4 worm cellular contexts compared by ENCODE assay signal in genomic region chrII:216598-216997, ce11.
TF ChIP-seq lines count a peak whose summit lies in the region.

TSS of gene F48A11.4 (minus strand) at chrII:216621.

TF ChIP-seq in whole organism, L2 larva, 48 proteins besides CTCF, POLR2A, EP300 and RAD21 (continues in another document):
- peak; percentile 84 for TF ChIP-seq snpc-4 (tag; optimal IDR thresholded peaks at IDR 0.05; lab: Kevin White, UChicago)
- peak; percentile 35 for TF ChIP-seq skn-1 (tag; optimal IDR thresholded peaks at IDR 0.05; lab: Kevin White, UChicago)
- peak; percentile 96 for TF ChIP-seq sma-3 (GFP tag; optimal IDR thresholded peaks at IDR 0.05; lab: Kevin White, UChicago)
- TF ChIP-seq lsy-2 (tag; optimal IDR thresholded peaks at IDR 0.05; lab: Kevin White, UChicago): peak; percentile 90 to 95
- peak; percentile 17 to 27 for TF ChIP-seq mdl-1 (tag; optimal IDR thresholded peaks at IDR 0.05; lab: Kevin White, UChicago)
- TF ChIP-seq lin-13 (GFP tag; optimal IDR thresholded peaks at IDR 0.05; lab: Kevin White, UChicago): peak; percentile 95
- TF ChIP-seq ztf-1 (GFP tag; conservative IDR thresholded peaks at IDR 0.05; lab: Robert Waterston, UW): 0 out of 2 replicates have a peak, but pooled peaks have one; percentile 49
- TF ChIP-seq ceh-82 (tag; optimal IDR thresholded peaks at IDR 0.05; lab: Kevin White, UChicago): peak; percentile 66
- peak; percentile 69 for TF ChIP-seq nhr-10 (tag; optimal IDR thresholded peaks at IDR 0.05; lab: Kevin White, UChicago)
- TF ChIP-seq mab-5 (tag; optimal IDR thresholded peaks at IDR 0.05; lab: Kevin White, UChicago): peak; percentile 91
- peak; percentile 89 for TF ChIP-seq ama-1 (optimal IDR thresholded peaks at IDR 0.05; lab: Kevin White, UChicago)
- peak; percentile 100 for TF ChIP-seq gmeb-1 (tag; optimal IDR thresholded peaks at IDR 0.05; lab: Kevin White, UChicago)
- peak; percentile 95 for TF ChIP-seq C34F6.9 (tag; optimal IDR thresholded peaks at IDR 0.05; lab: Kevin White, UChicago)
- peak; percentile 83 for TF ChIP-seq ceh-16 (tag; optimal IDR thresholded peaks at IDR 0.05; lab: Kevin White, UChicago)
- TF ChIP-seq aly-2 (tag; optimal IDR thresholded peaks at IDR 0.05; lab: Kevin White, UChicago): no peak
- peak; percentile 94 for TF ChIP-seq nhr-21 (tag; optimal IDR thresholded peaks at IDR 0.05; lab: Kevin White, UChicago)
- TF ChIP-seq nhr-11 (tag; optimal IDR thresholded peaks at IDR 0.05; lab: Kevin White, UChicago): no peak
- no peak for TF ChIP-seq peb-1 (tag; optimal IDR thresholded peaks at IDR 0.05; lab: Kevin White, UChicago)
- peak; percentile 91 for TF ChIP-seq ztf-4 (tag; optimal IDR thresholded peaks at IDR 0.05; lab: Kevin White, UChicago)
- peak; percentile 93 for TF ChIP-seq nhr-6 (tag; optimal IDR thresholded peaks at IDR 0.05; lab: Kevin White, UChicago)
- no peak for TF ChIP-seq nhr-12 (tag; optimal IDR thresholded peaks at IDR 0.05; lab: Kevin White, UChicago)
- TF ChIP-seq ztf-11 (tag; optimal IDR thresholded peaks at IDR 0.05; lab: Kevin White, UChicago): no peak
- TF ChIP-seq crh-2 (tag; optimal IDR thresholded peaks at IDR 0.05; lab: Kevin White, UChicago): peak; percentile 95

TF ChIP-seq in whole organism, L4 larva, 104 proteins besides CTCF, POLR2A, EP300 and RAD21 (continues in another document):
- TF ChIP-seq mdl-1 (tag; optimal IDR thresholded peaks at IDR 0.05; lab: Kevin White, UChicago): no peak
- no peak for TF ChIP-seq egl-27 (tag; optimal IDR thresholded peaks at IDR 0.05; lab: Kevin White, UChicago)
- TF ChIP-seq T20F7.1 (GFP tag; optimal IDR thresholded peaks at IDR 0.05; lab: Kevin White, UChicago): no peak
- TF ChIP-seq cey-2 (tag; optimal IDR thresholded peaks at IDR 0.05; lab: Kevin White, UChicago; ENCODE audit: borderline replicate concordance, insufficient read depth): no peak
- peak; percentile 76 for TF ChIP-seq F10B5.3 (tag; optimal IDR thresholded peaks at IDR 0.05; lab: Kevin White, UChicago)
- peak in 1 of 2 experiments; percentile 55 for TF ChIP-seq daf-16 (GFP tag; optimal IDR thresholded peaks at IDR 0.05; lab: Kevin White, UChicago)
- peak; percentile 35 for TF ChIP-seq daf-16 (tag; optimal IDR thresholded peaks at IDR 0.05; lab: Kevin White, UChicago)
- TF ChIP-seq spr-1 (tag; optimal IDR thresholded peaks at IDR 0.05; lab: Kevin White, UChicago): peak; percentile 85
- TF ChIP-seq arid-1 (GFP tag; conservative IDR thresholded peaks at IDR 0.05; lab: Robert Waterston, UW): peak; percentile 92
- TF ChIP-seq zfp-2 (tag; optimal IDR thresholded peaks at IDR 0.05; lab: Kevin White, UChicago): peak; percentile 79
- TF ChIP-seq Y48G9A.11 (GFP tag; IDR thresholded peaks at IDR 0.05; lab: Robert Waterston, UW): peak; percentile 83
- TF ChIP-seq hlh-30 (tag; optimal IDR thresholded peaks at IDR 0.05; lab: Kevin White, UChicago; ENCODE audit: insufficient read depth): peak; percentile 92
- TF ChIP-seq pqm-1 (tag; optimal IDR thresholded peaks at IDR 0.05; lab: Kevin White, UChicago): peak; percentile 13
- peak; percentile 91 for TF ChIP-seq hmg-1.1 (GFP tag; IDR thresholded peaks at IDR 0.05; lab: Robert Waterston, UW)
- TF ChIP-seq pha-4 (GFP tag; IDR thresholded peaks at IDR 0.05; lab: Robert Waterston, UW): peak; percentile 77; the same call in 1 of the 2 replicates
- TF ChIP-seq pha-4 (tag; optimal IDR thresholded peaks at IDR 0.05; lab: Kevin White, UChicago): peak; percentile 11
- peak in 1 of 2 experiments; percentile 74 for TF ChIP-seq unc-62 (GFP tag; optimal IDR thresholded peaks at IDR 0.05 in 1 of 2; lab: Kevin White, UChicago)
- no peak for TF ChIP-seq unc-62 (tag; optimal IDR thresholded peaks at IDR 0.05; lab: Kevin White, UChicago)
- peak; percentile 91 for TF ChIP-seq nhr-102 (tag; optimal IDR thresholded peaks at IDR 0.05; lab: Kevin White, UChicago)
- TF ChIP-seq vab-7 (GFP tag; IDR thresholded peaks at IDR 0.05; lab: Robert Waterston, UW): peak; percentile 72
- no peak for TF ChIP-seq Y105C5A.15 (GFP tag; IDR thresholded peaks at IDR 0.05; lab: Robert Waterston, UW)
- TF ChIP-seq nhr-41 (GFP tag; IDR thresholded peaks at IDR 0.05; lab: Robert Waterston, UW): peak; percentile 57
- peak; percentile 91 for TF ChIP-seq nhr-6 (tag; optimal IDR thresholded peaks at IDR 0.05; lab: Kevin White, UChicago)

TF ChIP-seq in whole organism, late embryonic, 69 proteins besides CTCF, POLR2A, EP300 and RAD21 (continues in another document):
- TF ChIP-seq tbx-2 (tag; optimal IDR thresholded peaks at IDR 0.05; lab: Kevin White, UChicago) (peak; percentile 64), unc-86 (tag; optimal IDR thresholded peaks at IDR 0.05; lab: Kevin White, UChicago) (peak; percentile 2), K02D7.2 (tag; optimal IDR thresholded peaks at IDR 0.05; lab: Kevin White, UChicago) (no peak), ama-1 (optimal IDR thresholded peaks at IDR 0.05; lab: Kevin White, UChicago) (peak; percentile 64), ets-4 (tag; optimal IDR thresholded peaks at IDR 0.05; lab: Kevin White, UChicago) (peak; percentile 41), T23F11.4 (GFP tag; optimal IDR thresholded peaks at IDR 0.05; lab: Kevin White, UChicago) (no peak), ceh-18 (tag; optimal IDR thresholded peaks at IDR 0.05; lab: Kevin White, UChicago) (peak; percentile 63), che-1 (tag; optimal IDR thresholded peaks at IDR 0.05; lab: Kevin White, UChicago) (peak; percentile 55), madf-2 (tag; optimal IDR thresholded peaks at IDR 0.05; lab: Kevin White, UChicago) (peak; percentile 16), pax-1 (tag; optimal IDR thresholded peaks at IDR 0.05; lab: Kevin White, UChicago) (peak; percentile 45), hlh-30 (tag; optimal IDR thresholded peaks at IDR 0.05; lab: Kevin White, UChicago; ENCODE audit: insufficient read depth) (peak; percentile 45), dve-1 (tag; optimal IDR thresholded peaks at IDR 0.05; lab: Kevin White, UChicago) (peak; percentile 64), ceh-14 (tag; optimal IDR thresholded peaks at IDR 0.05; lab: Kevin White, UChicago) (no peak), ceh-31 (tag; optimal IDR thresholded peaks at IDR 0.05; lab: Kevin White, UChicago) (peak; percentile 65), C08G9.2 (tag; optimal IDR thresholded peaks at IDR 0.05; lab: Kevin White, UChicago) (peak; percentile 33), unc-55 (GFP tag; optimal IDR thresholded peaks at IDR 0.05; lab: Kevin White, UChicago) (peak; percentile 54), elt-2 (tag; optimal IDR thresholded peaks at IDR 0.05; lab: Kevin White, UChicago) (peak; percentile 35), ceh-34 (tag; optimal IDR thresholded peaks at IDR 0.05; lab: Kevin White, UChicago) (peak; percentile 55), ceh-48 (tag; optimal IDR thresholded peaks at IDR 0.05; lab: Kevin White, UChicago) (peak; percentile 37), zip-5 (tag; optimal IDR thresholded peaks at IDR 0.05; lab: Kevin White, UChicago) (peak; percentile 10), ceh-30 (tag; optimal IDR thresholded peaks at IDR 0.05; lab: Kevin White, UChicago) (peak; percentile 89), unc-42 (tag; optimal IDR thresholded peaks at IDR 0.05; lab: Kevin White, UChicago) (peak; percentile 75), nfya-1 (tag; optimal IDR thresholded peaks at IDR 0.05; lab: Kevin White, UChicago) (peak; percentile 73), ttx-3 (tag; optimal IDR thresholded peaks at IDR 0.05; lab: Kevin White, UChicago) (peak; percentile 32), ztf-16 (tag; optimal IDR thresholded peaks at IDR 0.05; lab: Kevin White, UChicago) (peak; percentile 49)

TF ChIP-seq in whole organism, mixed stage, embryonic, 35 proteins besides CTCF, POLR2A, EP300 and RAD21:
- TF ChIP-seq elt-1 (tag; optimal IDR thresholded peaks at IDR 0.05; lab: Kevin White, UChicago; ENCODE audit: borderline replicate concordance, insufficient read depth): no peak
- peak; percentile 84 for TF ChIP-seq lsy-2 (tag; optimal IDR thresholded peaks at IDR 0.05; lab: Kevin White, UChicago)
- peak; percentile 32 for TF ChIP-seq unc-62 (GFP tag; optimal IDR thresholded peaks at IDR 0.05; lab: Kevin White, UChicago)
- TF ChIP-seq pha-4 (tag; optimal IDR thresholded peaks at IDR 0.05; lab: Kevin White, UChicago): peak; percentile 92
- TF ChIP-seq zip-8 (tag; optimal IDR thresholded peaks at IDR 0.05; lab: Kevin White, UChicago): peak; percentile 52
- peak; percentile 89 for TF ChIP-seq nhr-237 (tag; optimal IDR thresholded peaks at IDR 0.05; lab: Kevin White, UChicago)
- TF ChIP-seq elt-3 (tag; optimal IDR thresholded peaks at IDR 0.05; lab: Kevin White, UChicago): no peak
- TF ChIP-seq tbx-8 (GFP tag; optimal IDR thresholded peaks at IDR 0.05; lab: Kevin White, UChicago): peak; percentile 4
- TF ChIP-seq cnd-1 (tag; optimal IDR thresholded peaks at IDR 0.05; lab: Kevin White, UChicago): peak; percentile 31
- TF ChIP-seq snpc-4 (tag; optimal IDR thresholded peaks at IDR 0.05; lab: Kevin White, UChicago): no peak
- TF ChIP-seq ceh-83 (GFP tag; optimal IDR thresholded peaks at IDR 0.05; lab: Kevin White, UChicago): peak; percentile 39
- TF ChIP-seq lin-13 (tag; optimal IDR thresholded peaks at IDR 0.05; lab: Kevin White, UChicago): peak; percentile 91
- peak; percentile 63 for TF ChIP-seq ceh-39 (tag; optimal IDR thresholded peaks at IDR 0.05; lab: Kevin White, UChicago)
- peak; percentile 68 for TF ChIP-seq ces-1 (GFP tag; optimal IDR thresholded peaks at IDR 0.05; lab: Kevin White, UChicago)
- peak; percentile 46 for TF ChIP-seq M03D4.4 (tag; optimal IDR thresholded peaks at IDR 0.05; lab: Kevin White, UChicago)
- no peak for TF ChIP-seq sem-2 (GFP tag; optimal IDR thresholded peaks at IDR 0.05; lab: Kevin White, UChicago)
- no peak for TF ChIP-seq hlh-1 (tag; optimal IDR thresholded peaks at IDR 0.05; lab: Kevin White, UChicago)
- TF ChIP-seq lin-32 (GFP tag; optimal IDR thresholded peaks at IDR 0.05; lab: Kevin White, UChicago): no peak
- TF ChIP-seq mep-1 (tag; optimal IDR thresholded peaks at IDR 0.05; lab: Kevin White, UChicago): peak; percentile 86
- TF ChIP-seq ztf-11 (tag; optimal IDR thresholded peaks at IDR 0.05; lab: Kevin White, UChicago): peak; percentile 21
- TF ChIP-seq unc-120 (tag; optimal IDR thresholded peaks at IDR 0.05; lab: Kevin White, UChicago; ENCODE audit: poor library complexity, severe bottlenecking): peak; percentile 1
- no peak for TF ChIP-seq blmp-1 (tag; optimal IDR thresholded peaks at IDR 0.05; lab: Kevin White, UChicago)
- peak; percentile 29 for TF ChIP-seq mls-2 (tag; optimal IDR thresholded peaks at IDR 0.05; lab: Kevin White, UChicago)
- TF ChIP-seq nhr-28 (tag; optimal IDR thresholded peaks at IDR 0.05; lab: Kevin White, UChicago): no peak
- no peak for TF ChIP-seq bed-3 (GFP tag; optimal IDR thresholded peaks at IDR 0.05; lab: Kevin White, UChicago)
- no peak for TF ChIP-seq flh-1 (GFP tag; optimal IDR thresholded peaks at IDR 0.05; lab: Kevin White, UChicago)
- peak; percentile 44 for TF ChIP-seq nhr-2 (tag; optimal IDR thresholded peaks at IDR 0.05; lab: Kevin White, UChicago)
- peak; percentile 79 for TF ChIP-seq sptf-1 (tag; optimal IDR thresholded peaks at IDR 0.05; lab: Kevin White, UChicago)
- peak; percentile 46 for TF ChIP-seq drap-1 (GFP tag; optimal IDR thresholded peaks at IDR 0.05; lab: Kevin White, UChicago)
